Fruit fly (Drosophila melanogaster): ENCODE data around the gene CG11816.

DNA sequence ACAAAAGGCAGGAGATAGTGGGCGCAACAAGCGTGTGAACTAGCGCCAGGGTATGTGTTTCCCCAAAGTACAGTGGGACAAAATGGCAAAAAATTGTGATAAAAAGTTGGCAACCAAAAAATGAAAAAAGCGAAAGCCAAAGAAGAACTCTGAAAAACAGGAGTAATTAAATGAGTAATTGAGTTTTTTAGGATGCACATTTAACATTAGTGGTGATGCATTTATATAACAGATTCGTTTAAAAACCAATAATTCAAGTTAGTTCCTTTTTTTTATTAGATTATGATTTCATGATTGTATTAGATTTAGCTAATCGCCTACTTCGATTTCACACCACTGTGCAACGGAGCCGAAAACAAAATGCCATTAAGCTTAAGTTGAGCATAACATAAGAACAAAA, 16.8 kb upstream of the CG11816 start:
- TF ChIP-seq Pif1A (GFP tag; optimal IDR thresholded peaks at IDR 0.05) (peak; percentile 51), CG34367 (tag; optimal IDR thresholded peaks at IDR 0.05) (no peak), fd96Ca (GFP tag; IDR thresholded peaks at IDR 0.05) (no peak), CG15710 (tag; optimal IDR thresholded peaks at IDR 0.05) (peak; percentile 5)

Measured in whole organism, pupa.